Worm (Caenorhabditis elegans) whole organism, late embryonic: ENCODE measurements around the gene clec-70.

ENCODE experiments used
- F13H6.1 ChIP-seq: sonication (generic microtip); optimal IDR thresholded peaks from 2 replicates; lab custom pipeline; 2016; ENCODE audit warnings: missing genetic modification characterization, missing compliant biosample characterization
- ceh-19 ChIP-seq: fragments of 200-800 bp; sonication (Bioruptor generic); optimal IDR thresholded peaks from 2 replicates; lab custom pipeline; 2018; ENCODE audit warnings: mild to moderate bottlenecking, missing genetic modification characterization, missing compliant biosample characterization
- elt-2 ChIP-seq: sonication (generic microtip); optimal IDR thresholded peaks from 2 replicates; lab custom pipeline; 2016; ENCODE audit warnings: missing genetic modification reagents, missing genetic modification characterization, missing compliant biosample characterization
- mec-3 ChIP-seq: sonication (generic microtip); optimal IDR thresholded peaks from 2 replicates; lab custom pipeline; 2016; ENCODE audit warnings: borderline replicate concordance, missing genetic modification characterization, missing compliant biosample characterization

DNA sequence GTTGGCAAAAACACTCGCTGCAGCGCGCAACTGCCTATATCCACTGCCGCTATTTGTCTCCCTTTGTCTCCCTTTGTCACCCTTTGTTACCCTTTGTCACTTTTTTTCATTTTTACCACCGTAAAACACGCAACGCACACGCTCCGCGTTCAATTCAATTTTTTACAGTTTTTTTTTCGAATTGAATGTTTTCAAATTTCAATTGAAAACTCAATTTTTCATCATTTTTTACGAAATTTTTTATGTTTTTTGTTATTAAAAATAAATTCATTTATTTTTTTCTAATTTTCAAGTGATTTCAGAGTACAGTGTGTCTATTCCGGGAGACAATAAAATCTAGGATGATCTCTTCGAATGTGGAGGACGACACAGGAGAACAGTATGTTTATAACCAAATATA lies 10.5 kb downstream of the clec-70 start, which contains the start of gene Y46C8AL.11:
- TF ChIP-seq elt-2 (tag; lab: Kevin White, UChicago) (no peak), ceh-19 (GFP tag; lab: Kevin White, UChicago) (no peak), F13H6.1 (tag; lab: Kevin White, UChicago) (no peak), mec-3 (no peak)
